Fruit fly (Drosophila melanogaster): ENCODE data around the gene in.

The in gene

dm6 chr3L:20395257-20395909 is 28.4 kb downstream of the in start:
- TF ChIP-seq CG13204 (GFP tag; optimal IDR thresholded peaks at IDR 0.05) (no peak), fd96Ca (GFP tag; IDR thresholded peaks at IDR 0.05) (0 out of 3 replicates have a peak, but pooled peaks have one; percentile 13), CG14655 (GFP tag; optimal IDR thresholded peaks at IDR 0.05) (no peak), CG32121 (GFP tag; IDR thresholded peaks at IDR 0.05) (no peak), CG8159 (tag; optimal IDR thresholded peaks at IDR 0.05) (no peak), EcR (GFP tag; optimal IDR thresholded peaks at IDR 0.05) (no peak), D1 (tag; optimal IDR thresholded peaks at IDR 0.05) (no peak), Pif1B (GFP tag; optimal IDR thresholded peaks at IDR 0.05) (peak; percentile 7), CG17806 (tag; optimal IDR thresholded peaks at IDR 0.05) (no peak), CG10348 (GFP tag; IDR thresholded peaks at IDR 0.05) (no peak), CG4496 (GFP tag; IDR thresholded peaks at IDR 0.05) (no peak), Snoo (tag; optimal IDR thresholded peaks at IDR 0.05) (no peak), CG15710 (tag; optimal IDR thresholded peaks at IDR 0.05) (no peak)

- TF ChIP-seq Ets98B (GFP tag; IDR thresholded peaks at IDR 0.05): no peak
- no peak for TF ChIP-seq CG8301 (tag; optimal IDR thresholded peaks at IDR 0.05)
- no peak for TF ChIP-seq CG17806 (tag; optimal IDR thresholded peaks at IDR 0.05)
- no peak for TF ChIP-seq CG13204 (GFP tag; optimal IDR thresholded peaks at IDR 0.05)
- no peak for TF ChIP-seq CG34367 (tag; optimal IDR thresholded peaks at IDR 0.05)
- no peak for TF ChIP-seq CG15710 (tag; optimal IDR thresholded peaks at IDR 0.05)
- TF ChIP-seq Pif1B (GFP tag; optimal IDR thresholded peaks at IDR 0.05): no peak
- no peak for TF ChIP-seq CG14655 (GFP tag; optimal IDR thresholded peaks at IDR 0.05)
- TF ChIP-seq CG32121 (GFP tag; IDR thresholded peaks at IDR 0.05): no peak
- TF ChIP-seq CG10348 (GFP tag; IDR thresholded peaks at IDR 0.05): no peak
- TF ChIP-seq D1 (tag; optimal IDR thresholded peaks at IDR 0.05): no peak
- TF ChIP-seq Snoo (tag; optimal IDR thresholded peaks at IDR 0.05): no peak
- no peak for TF ChIP-seq EcR (GFP tag; optimal IDR thresholded peaks at IDR 0.05)
- TF ChIP-seq CG8159 (tag; optimal IDR thresholded peaks at IDR 0.05): no peak
- TF ChIP-seq rn (GFP tag; IDR thresholded peaks at IDR 0.05): no peak
- no peak for TF ChIP-seq CG12605 (GFP tag; IDR thresholded peaks at IDR 0.05)
- TF ChIP-seq fd96Ca (GFP tag; IDR thresholded peaks at IDR 0.05): no peak
- no peak for TF ChIP-seq gl (tag; optimal IDR thresholded peaks at IDR 0.05)
- TF ChIP-seq CG9948 (tag; optimal IDR thresholded peaks at IDR 0.05): no peak
Measured at dm6 chr3L:20396047-20396446, 29.0 kb downstream of the in start.

dm6 chr3L:20397770-20398169 is 30.8 kb downstream of the in start:
- TF ChIP-seq CG9948 (tag; optimal IDR thresholded peaks at IDR 0.05) (no peak), CG32121 (GFP tag; IDR thresholded peaks at IDR 0.05) (no peak), Snoo (tag; optimal IDR thresholded peaks at IDR 0.05) (no peak), rn (GFP tag; IDR thresholded peaks at IDR 0.05) (no peak), Pif1A (GFP tag; optimal IDR thresholded peaks at IDR 0.05) (no peak), CG10348 (GFP tag; IDR thresholded peaks at IDR 0.05) (no peak), CG8159 (tag; optimal IDR thresholded peaks at IDR 0.05) (no peak), CG4496 (GFP tag; IDR thresholded peaks at IDR 0.05) (no peak), EcR (GFP tag; optimal IDR thresholded peaks at IDR 0.05) (no peak), CG15710 (tag; optimal IDR thresholded peaks at IDR 0.05) (no peak), CG34367 (tag; optimal IDR thresholded peaks at IDR 0.05) (no peak), D1 (tag; optimal IDR thresholded peaks at IDR 0.05) (no peak), CG13204 (GFP tag; optimal IDR thresholded peaks at IDR 0.05) (no peak), gl (tag; optimal IDR thresholded peaks at IDR 0.05) (no peak), Ets98B (GFP tag; IDR thresholded peaks at IDR 0.05) (no peak), fd96Ca (GFP tag; IDR thresholded peaks at IDR 0.05) (no peak)

dm6 chr3L:20398243-20399222 is 31.5 kb downstream of the in start:
- TF ChIP-seq CG4496 (GFP tag; IDR thresholded peaks at IDR 0.05): peak; percentile 62; the same call in 2 of the 3 replicates
- TF ChIP-seq fd96Ca (GFP tag; IDR thresholded peaks at IDR 0.05): peak; percentile 65
- peak; percentile 84 for TF ChIP-seq Pif1B (GFP tag; optimal IDR thresholded peaks at IDR 0.05)
- TF ChIP-seq rn (GFP tag; IDR thresholded peaks at IDR 0.05): no peak
- peak; percentile 75 for TF ChIP-seq CG17806 (tag; optimal IDR thresholded peaks at IDR 0.05)
- peak; percentile 65 for TF ChIP-seq CG15710 (tag; optimal IDR thresholded peaks at IDR 0.05)
- TF ChIP-seq CG10348 (GFP tag; IDR thresholded peaks at IDR 0.05): peak; percentile 29; the same call in 1 of the 2 replicates
- peak; percentile 70 for TF ChIP-seq CG32121 (GFP tag; IDR thresholded peaks at IDR 0.05)
- TF ChIP-seq CG9948 (tag; optimal IDR thresholded peaks at IDR 0.05): peak; percentile 78
- no peak for TF ChIP-seq EcR (GFP tag; optimal IDR thresholded peaks at IDR 0.05)
- TF ChIP-seq gl (tag; optimal IDR thresholded peaks at IDR 0.05): peak; percentile 22
- peak; percentile 80 for TF ChIP-seq CG8159 (tag; optimal IDR thresholded peaks at IDR 0.05)
- peak; percentile 16 for TF ChIP-seq D1 (tag; optimal IDR thresholded peaks at IDR 0.05)
- peak; percentile 53 for TF ChIP-seq Ets98B (GFP tag; IDR thresholded peaks at IDR 0.05)
- TF ChIP-seq CG8301 (tag; optimal IDR thresholded peaks at IDR 0.05): peak; percentile 87
- no peak for TF ChIP-seq CG14655 (GFP tag; optimal IDR thresholded peaks at IDR 0.05)
- TF ChIP-seq Pif1A (GFP tag; optimal IDR thresholded peaks at IDR 0.05): peak; percentile 85
- peak; percentile 62 for TF ChIP-seq CG34367 (tag; optimal IDR thresholded peaks at IDR 0.05)
- TF ChIP-seq CG13204 (GFP tag; optimal IDR thresholded peaks at IDR 0.05): peak; percentile 19
- peak; percentile 65 for TF ChIP-seq Snoo (tag; optimal IDR thresholded peaks at IDR 0.05)
- TF ChIP-seq CG12605 (GFP tag; IDR thresholded peaks at IDR 0.05): peak; percentile 35; the same call in 1 of the 2 replicates
